Fruit fly (Drosophila melanogaster) whole organism, adult: ENCODE results near the gene CG11997.

Experiments used
- CG11617 ChIP-seq: fragments of 200-800 bp; sonication (Bioruptor generic); optimal IDR thresholded peaks from 2 replicates; lab custom pipeline; 2017; ENCODE audit warnings: mild to moderate bottlenecking, missing biosample characterization, missing genetic modification reagents, missing genetic modification characterization
- CG14711 ChIP-seq: fragments of 200-800 bp; sonication (Bioruptor generic); optimal IDR thresholded peaks from 2 replicates; lab custom pipeline; 2018; ENCODE audit warnings: missing biosample characterization, mild to moderate bottlenecking, missing genetic modification characterization, moderate library complexity
- CG33017 ChIP-seq: fragments of 200-800 bp; sonication (Bioruptor generic); optimal IDR thresholded peaks from 2 replicates; lab custom pipeline; 2018; ENCODE audit warnings: missing biosample characterization, mild to moderate bottlenecking, missing genetic modification characterization, moderate library complexity
- CG7045 ChIP-seq: fragments of 200-800 bp; sonication (Bioruptor generic); optimal IDR thresholded peaks from 2 replicates; lab custom pipeline; 2017; ENCODE audit warnings: missing biosample characterization, mild to moderate bottlenecking, missing genetic modification characterization
- CG7101 ChIP-seq: fragments of 200-800 bp; sonication (Bioruptor generic); optimal IDR thresholded peaks from 2 replicates; lab custom pipeline; 2018; ENCODE audit warnings: missing biosample characterization, mild to moderate bottlenecking, missing genetic modification characterization, moderate library complexity
- Clk ChIP-seq: fragments of 200-800 bp; sonication (Bioruptor generic); optimal IDR thresholded peaks from 2 replicates; lab custom pipeline; 2017; ENCODE audit warnings: missing biosample characterization, missing genetic modification characterization
- Hr96 ChIP-seq: fragments of 200-800 bp; sonication (Bioruptor generic); optimal IDR thresholded peaks from 2 replicates; lab custom pipeline; 2016; ENCODE audit warnings: missing biosample characterization, missing genetic modification characterization
- Mnt ChIP-seq: fragments of 200-800 bp; sonication (Bioruptor generic); optimal IDR thresholded peaks from 2 replicates; lab custom pipeline; 2016; ENCODE audit warnings: missing biosample characterization, mild to moderate bottlenecking, missing genetic modification characterization
- bab1 ChIP-seq: fragments of 200-800 bp; sonication (Bioruptor generic); optimal IDR thresholded peaks from 3 replicates; lab custom pipeline; 2019; ENCODE audit warnings: missing biosample characterization, mild to moderate bottlenecking, missing genetic modification characterization, moderate library complexity
- cic ChIP-seq: fragments of 200-800 bp; sonication (Bioruptor generic); optimal IDR thresholded peaks from 2 replicates; lab custom pipeline; 2017; ENCODE audit warnings: missing biosample characterization, mild to moderate bottlenecking, missing genetic modification characterization, moderate library complexity
- kay ChIP-seq: fragments of 200-800 bp; sonication (Bioruptor generic); peaks from one replicate; lab custom pipeline; 2016; ENCODE audit warnings: missing biosample characterization, missing genetic modification characterization, borderline replicate concordance
- ovo ChIP-seq: fragments of 200-800 bp; sonication (Bioruptor generic); optimal IDR thresholded peaks from 2 replicates; lab custom pipeline; 2016; ENCODE audit warnings: missing biosample characterization, missing genetic modification characterization
- tj ChIP-seq: fragments of 200-800 bp; sonication (Bioruptor generic); optimal IDR thresholded peaks from 3 replicates; lab custom pipeline; 2017; ENCODE audit warnings: missing biosample characterization, mild to moderate bottlenecking, missing genetic modification characterization, moderate library complexity
- toe ChIP-seq: fragments of 200-800 bp; sonication (Bioruptor generic); optimal IDR thresholded peaks from 2 replicates; lab custom pipeline; 2016; ENCODE audit warnings: missing biosample characterization, missing genetic modification characterization

DNA sequence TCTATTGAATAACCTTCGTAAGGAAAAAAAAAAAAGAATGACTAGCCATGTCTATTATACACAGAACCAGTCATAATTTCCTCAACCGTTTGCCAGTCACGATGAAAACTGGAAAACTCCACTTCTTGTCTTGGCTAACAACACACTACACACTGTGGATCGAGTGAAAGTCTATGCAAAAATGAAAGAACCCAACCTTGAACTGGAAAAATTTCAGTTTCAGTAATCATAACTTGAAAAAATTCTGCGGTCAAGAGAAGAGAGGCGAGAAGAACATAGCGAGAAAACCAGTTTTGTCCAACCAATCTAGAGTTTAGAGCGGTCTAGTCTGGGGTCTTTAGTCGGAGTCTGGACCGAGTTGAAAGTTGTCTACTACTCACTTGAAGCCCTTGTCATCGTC lies 40.3 kb downstream of the CG11997 start:
- no peak for TF ChIP-seq CG7045 (GFP tag; lab: Kevin White, UChicago)
- TF ChIP-seq toe (GFP tag; lab: Kevin White, UChicago) = no peak
- TF ChIP-seq CG11617 (GFP tag; lab: Kevin White, UChicago) = no peak
- TF ChIP-seq Mnt (GFP tag; lab: Kevin White, UChicago) = no peak
- TF ChIP-seq CG33017 (tag; lab: Kevin White, UChicago) = no peak
- TF ChIP-seq CG7101 = no peak
- TF ChIP-seq ovo (GFP tag; lab: Kevin White, UChicago) = no peak
- no peak for TF ChIP-seq kay (GFP tag; lab: Kevin White, UChicago)
- no peak for TF ChIP-seq cic (GFP tag; lab: Kevin White, UChicago)
- no peak for TF ChIP-seq Hr96 (GFP tag; lab: Kevin White, UChicago)
- no peak for TF ChIP-seq Clk (GFP tag; lab: Kevin White, UChicago)
- TF ChIP-seq CG14711 (tag; lab: Kevin White, UChicago) = no peak
- no peak for TF ChIP-seq bab1 (GFP tag; lab: Kevin White, UChicago)
- no peak for TF ChIP-seq tj (GFP tag; lab: Kevin White, UChicago)
